Worm (Caenorhabditis elegans): ENCODE data around the gene eif-3.G.

- TF ChIP-seq mls-2 (tag; optimal IDR thresholded peaks at IDR 0.05) (no peak), mep-1 (tag; optimal IDR thresholded peaks at IDR 0.05) (no peak), nhr-76 (tag; optimal IDR thresholded peaks at IDR 0.05) (no peak), sem-2 (GFP tag; optimal IDR thresholded peaks at IDR 0.05) (no peak), drap-1 (GFP tag; optimal IDR thresholded peaks at IDR 0.05) (no peak), elt-3 (tag; optimal IDR thresholded peaks at IDR 0.05) (no peak), lsy-2 (tag; optimal IDR thresholded peaks at IDR 0.05) (no peak), nhr-28 (tag; optimal IDR thresholded peaks at IDR 0.05) (no peak), tbx-8 (GFP tag; optimal IDR thresholded peaks at IDR 0.05) (no peak), lin-13 (tag; optimal IDR thresholded peaks at IDR 0.05) (no peak), lin-32 (GFP tag; optimal IDR thresholded peaks at IDR 0.05) (no peak), snpc-4 (tag; optimal IDR thresholded peaks at IDR 0.05) (no peak), ces-1 (GFP tag; optimal IDR thresholded peaks at IDR 0.05) (no peak)
Observed at ce11 chrII:8394205-8394604, 48.4 kb upstream of the eif-3.G start, which contains the start of gene F49E12.8.

All from whole organism, mixed stage, embryonic.